Fruit fly (Drosophila melanogaster): Measurements from ENCODE around the gene Ets96B.

DNA sequence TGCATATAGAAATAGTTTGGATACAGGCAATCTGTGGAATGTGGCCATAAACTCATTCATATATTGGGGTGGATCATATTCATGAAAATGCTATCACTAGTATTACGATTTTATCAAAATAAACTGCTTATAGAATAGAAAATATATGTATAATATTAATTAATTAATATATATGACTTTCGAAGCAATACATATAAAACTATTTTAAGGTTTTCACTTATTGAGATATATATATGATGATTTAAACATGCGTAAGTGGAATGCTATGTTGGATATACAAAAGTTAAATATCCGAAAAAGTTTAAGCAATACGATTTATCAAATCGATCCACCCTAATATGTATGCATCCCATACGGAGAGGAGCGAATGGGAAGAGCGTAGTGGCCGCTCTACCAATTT lies 10.7 kb downstream of the Ets96B start:
- no peak for TF ChIP-seq HLHmδ (GFP tag; optimal IDR thresholded peaks at IDR 0.05)
- no peak for TF ChIP-seq Gsc (GFP tag; IDR thresholded peaks at IDR 0.05)
- no peak for TF ChIP-seq CG30403 (GFP tag; optimal IDR thresholded peaks at IDR 0.05)
- no peak for TF ChIP-seq Tbp (GFP tag; optimal IDR thresholded peaks at IDR 0.05)
- no peak for TF ChIP-seq CG30020 (tag; optimal IDR thresholded peaks at IDR 0.05)
- TF ChIP-seq psq (GFP tag; optimal IDR thresholded peaks at IDR 0.05): no peak
- TF ChIP-seq CG2875 (GFP tag; optimal IDR thresholded peaks at IDR 0.05): no peak
- TF ChIP-seq CG9932 (GFP tag; IDR thresholded peaks at IDR 0.05): no peak
- no peak for TF ChIP-seq nerfin-1 (tag; optimal IDR thresholded peaks at IDR 0.05)
- TF ChIP-seq twi (tag; optimal IDR thresholded peaks at IDR 0.05): no peak
- TF ChIP-seq h (optimal IDR thresholded peaks at IDR 0.05): no peak
- no peak for TF ChIP-seq CHES-1-like (GFP tag; optimal IDR thresholded peaks at IDR 0.05)
- no peak for TF ChIP-seq Poxn (GFP tag; IDR thresholded peaks at IDR 0.05)
